Fruit fly (Drosophila melanogaster) whole organism: ENCODE data around the gene CG42305.

Experiments
- CG8478 ChIP-seq: fragments of >200 bp; optimal IDR thresholded peaks from 2 replicates; lab custom pipeline; 2018; ENCODE audit warnings: inconsistent platforms
- Dll ChIP-seq: fragments of >200 bp; optimal IDR thresholded peaks from 2 replicates; lab custom pipeline; 2017
- EcR ChIP-seq, 2 experiments: fragments of >200 bp; optimal IDR thresholded peaks; 2 replicates each; lab custom pipeline; 2017; ENCODE audit warnings: missing biosample characterization in 2 of 2, missing genetic modification characterization in 2 of 2, missing genetic modification reagents in 2 of 2

dm6 chr2L:18839143-18839872 lies 26.9 kb downstream of the CG42305 start, which contains the start of gene CG10600:
- TF ChIP-seq Dll (lab: Kevin White, UChicago), result no peak
- TF ChIP-seq CG8478, result no peak
- TF ChIP-seq EcR (GFP tag; optimal IDR thresholded peaks at IDR 0.05; lab: Kevin White, UChicago), result no peak
